Worm (Caenorhabditis elegans): ENCODE results near the gene T22C8.1.

The T22C8.1 gene

DNA sequence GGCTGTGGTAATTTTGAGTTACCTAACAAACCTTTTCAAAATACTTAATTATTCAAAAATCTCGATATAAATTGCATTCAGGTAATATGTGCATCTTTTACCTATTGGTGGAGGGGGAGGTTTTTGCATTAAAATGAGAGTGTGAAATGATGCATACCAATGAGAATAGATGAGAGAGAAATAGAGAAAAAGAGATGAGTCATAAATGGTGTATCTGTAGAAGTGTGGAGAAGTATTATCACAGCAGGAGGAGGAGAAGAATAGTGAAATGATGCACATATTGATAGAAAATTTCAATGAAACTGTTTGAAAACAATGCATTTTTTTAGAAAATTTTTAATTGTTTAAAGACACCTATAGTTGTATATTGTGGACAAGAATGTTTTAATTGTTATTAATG lies 27.9 kb downstream of the T22C8.1 start:
- TF ChIP-seq F13C5.2 (tag; optimal IDR thresholded peaks at IDR 0.05) = no peak
- TF ChIP-seq tbx-37 (GFP tag; conservative IDR thresholded peaks at IDR 0.05) = no peak
- TF ChIP-seq pes-1 (GFP tag; IDR thresholded peaks at IDR 0.05) = no peak
- no peak for TF ChIP-seq ets-7 (tag; optimal IDR thresholded peaks at IDR 0.05)
- no peak for TF ChIP-seq tbx-11 (GFP tag; IDR thresholded peaks at IDR 0.05)
- no peak for TF ChIP-seq aly-1 (tag; optimal IDR thresholded peaks at IDR 0.05)
- TF ChIP-seq scrt-1 (GFP tag; IDR thresholded peaks at IDR 0.05) = no peak

DNA sequence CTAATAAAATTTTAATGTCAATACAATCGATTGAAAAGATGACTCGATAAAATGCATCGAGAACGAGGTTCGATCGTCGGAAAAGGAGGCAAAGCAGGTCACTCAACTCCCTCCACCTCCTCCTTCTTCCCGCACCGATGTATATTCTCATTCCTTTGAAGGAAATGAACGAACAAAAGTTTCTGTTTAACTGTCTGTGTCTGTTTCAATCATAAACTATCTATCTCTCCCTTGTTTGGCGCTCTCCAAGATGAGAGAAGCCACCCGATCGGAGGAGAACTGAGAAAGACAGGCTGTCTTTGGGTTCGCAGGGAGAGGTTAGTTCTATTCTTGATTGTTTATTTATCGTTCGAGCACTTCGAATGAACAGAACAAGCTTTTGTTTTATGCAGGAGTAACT lies 28.6 kb downstream of the T22C8.1 start, which contains the start of gene D2085.7:
Gene D2085.7 (plus strand): TSS at position 251 of the 400 bp plus-strand sequence.
- TF ChIP-seq hnd-1 (tag; optimal IDR thresholded peaks at IDR 0.05) = no peak
- TF ChIP-seq ceh-13 (GFP tag; optimal IDR thresholded peaks at IDR 0.05) = no peak
- no peak for TF ChIP-seq flt-1 (GFP tag; IDR thresholded peaks at IDR 0.05)
- no peak for TF ChIP-seq hmbx-1 (tag; optimal IDR thresholded peaks at IDR 0.05)
- TF ChIP-seq ceh-36 (tag; optimal IDR thresholded peaks at IDR 0.05) = no peak
- TF ChIP-seq tra-4 (tag; optimal IDR thresholded peaks at IDR 0.05) = no peak
- TF ChIP-seq aly-1 (tag; optimal IDR thresholded peaks at IDR 0.05) = no peak
- TF ChIP-seq ets-7 (tag; optimal IDR thresholded peaks at IDR 0.05) = no peak
- TF ChIP-seq B0310.2 (tag; optimal IDR thresholded peaks at IDR 0.05) = no peak
- no peak for TF ChIP-seq sea-1 (GFP tag; conservative IDR thresholded peaks at IDR 0.05)
- no peak for TF ChIP-seq tbx-37 (GFP tag; conservative IDR thresholded peaks at IDR 0.05)
- no peak for TF ChIP-seq ama-1 (optimal IDR thresholded peaks at IDR 0.05)
- no peak for TF ChIP-seq tbx-11 (GFP tag; IDR thresholded peaks at IDR 0.05)
- no peak for TF ChIP-seq pes-1 (GFP tag; IDR thresholded peaks at IDR 0.05)
- no peak for TF ChIP-seq F13C5.2 (tag; optimal IDR thresholded peaks at IDR 0.05)
- no peak for TF ChIP-seq scrt-1 (GFP tag; IDR thresholded peaks at IDR 0.05)
- TF ChIP-seq hmg-4 (GFP tag; optimal IDR thresholded peaks at IDR 0.05) = no peak

DNA sequence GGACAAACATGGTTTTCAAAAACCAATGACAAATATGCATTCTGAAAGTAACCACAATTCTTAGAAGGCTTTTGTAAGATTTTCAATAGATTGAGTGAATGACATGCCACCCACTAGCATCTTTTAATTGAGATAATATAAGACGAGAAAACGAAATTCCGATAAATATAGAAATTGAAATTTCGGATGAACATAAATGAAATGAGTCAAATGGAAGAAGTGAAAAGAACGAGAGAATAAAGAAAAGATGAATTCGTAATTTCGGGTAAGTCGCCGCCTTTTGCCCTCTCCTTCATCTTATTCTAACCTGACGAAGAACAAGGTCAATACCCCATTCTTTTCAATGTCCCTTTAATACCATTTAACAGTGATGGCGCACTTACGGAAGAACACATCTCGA lies 29.8 kb downstream of the T22C8.1 start:
- TF ChIP-seq scrt-1 (GFP tag; IDR thresholded peaks at IDR 0.05) (no peak), aly-1 (tag; optimal IDR thresholded peaks at IDR 0.05) (no peak), flt-1 (GFP tag; IDR thresholded peaks at IDR 0.05) (no peak), B0310.2 (tag; optimal IDR thresholded peaks at IDR 0.05) (no peak), tra-4 (tag; optimal IDR thresholded peaks at IDR 0.05) (no peak), F13C5.2 (tag; optimal IDR thresholded peaks at IDR 0.05) (no peak), tbx-11 (GFP tag; IDR thresholded peaks at IDR 0.05) (no peak), tbx-37 (GFP tag; conservative IDR thresholded peaks at IDR 0.05) (no peak), ceh-36 (tag; optimal IDR thresholded peaks at IDR 0.05) (no peak), hmbx-1 (tag; optimal IDR thresholded peaks at IDR 0.05) (no peak), pes-1 (GFP tag; IDR thresholded peaks at IDR 0.05) (no peak), hnd-1 (tag; optimal IDR thresholded peaks at IDR 0.05) (no peak), ceh-13 (GFP tag; optimal IDR thresholded peaks at IDR 0.05) (no peak), ets-7 (tag; optimal IDR thresholded peaks at IDR 0.05) (no peak), hmg-4 (GFP tag; optimal IDR thresholded peaks at IDR 0.05) (no peak)

DNA sequence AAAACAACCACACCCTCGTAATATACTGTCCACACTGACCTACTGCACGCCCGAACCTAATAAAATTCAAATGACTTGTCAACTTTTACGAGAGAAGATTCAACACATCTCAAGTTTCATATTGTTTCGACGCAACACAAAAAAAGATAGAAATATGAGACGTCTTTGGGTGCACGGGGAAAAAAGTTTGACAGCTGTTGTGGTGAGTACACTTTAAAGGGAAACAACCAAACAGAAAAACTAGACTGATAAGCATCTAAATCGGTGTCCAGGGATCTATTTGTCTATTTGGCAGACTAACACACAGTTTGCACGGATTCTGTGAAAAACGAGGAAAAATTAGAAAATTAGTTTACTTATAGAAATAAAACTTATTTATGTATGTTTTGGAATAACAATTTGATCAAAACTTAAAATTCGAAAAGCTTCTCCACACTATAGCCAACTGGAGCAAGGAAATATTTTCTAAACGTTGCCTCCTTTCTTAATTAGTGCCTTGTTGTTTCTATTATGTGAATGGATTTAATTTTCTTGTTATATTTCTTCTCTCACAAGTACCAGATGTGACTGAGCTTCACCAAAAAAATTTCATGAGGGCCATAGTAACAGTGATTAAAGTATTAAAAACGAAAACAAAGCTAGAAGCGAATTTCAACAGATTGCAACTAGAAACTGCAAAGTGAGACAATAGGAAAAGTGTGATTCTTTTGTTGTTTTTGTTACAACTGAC lies 31.2 kb downstream of the T22C8.1 start:
- TF ChIP-seq pes-1 (GFP tag; IDR thresholded peaks at IDR 0.05) (no peak), aly-1 (tag; optimal IDR thresholded peaks at IDR 0.05) (no peak), ama-1 (optimal IDR thresholded peaks at IDR 0.05) (no peak), sea-1 (GFP tag; conservative IDR thresholded peaks at IDR 0.05) (no peak), ceh-36 (tag; optimal IDR thresholded peaks at IDR 0.05) (no peak), scrt-1 (GFP tag; IDR thresholded peaks at IDR 0.05) (no peak), ceh-13 (GFP tag; optimal IDR thresholded peaks at IDR 0.05) (no peak), flt-1 (GFP tag; IDR thresholded peaks at IDR 0.05) (no peak), B0310.2 (tag; optimal IDR thresholded peaks at IDR 0.05) (no peak), hnd-1 (tag; optimal IDR thresholded peaks at IDR 0.05) (no peak), tbx-11 (GFP tag; IDR thresholded peaks at IDR 0.05) (no peak), hmg-4 (GFP tag; optimal IDR thresholded peaks at IDR 0.05) (no peak), hmbx-1 (tag; optimal IDR thresholded peaks at IDR 0.05) (no peak), ets-7 (tag; optimal IDR thresholded peaks at IDR 0.05) (no peak), tra-4 (tag; optimal IDR thresholded peaks at IDR 0.05) (no peak), F13C5.2 (tag; optimal IDR thresholded peaks at IDR 0.05) (no peak), tbx-37 (GFP tag; conservative IDR thresholded peaks at IDR 0.05) (no peak)

DNA sequence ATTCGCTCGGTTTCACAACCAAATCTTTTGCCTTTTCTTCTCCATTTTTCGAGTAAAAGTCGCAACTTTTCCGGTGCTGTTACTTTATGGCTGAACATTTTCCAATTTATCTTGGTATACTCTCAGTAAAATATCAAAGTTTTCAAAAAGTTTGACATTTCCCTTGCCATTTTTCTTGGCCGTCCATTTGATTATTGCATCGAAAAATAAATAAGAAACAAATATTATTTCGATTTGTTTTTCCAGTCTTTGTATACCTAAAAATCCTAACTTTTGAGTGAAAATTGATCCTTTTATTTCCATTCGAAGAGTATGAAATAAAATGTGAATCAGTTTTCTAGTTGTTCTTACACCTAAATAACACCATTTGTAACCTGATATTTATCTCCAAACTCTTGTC lies 33.9 kb downstream of the T22C8.1 start:
- TF ChIP-seq ceh-36 (tag; optimal IDR thresholded peaks at IDR 0.05) (no peak), hmbx-1 (tag; optimal IDR thresholded peaks at IDR 0.05) (no peak), tbx-37 (GFP tag; conservative IDR thresholded peaks at IDR 0.05) (no peak), aly-1 (tag; optimal IDR thresholded peaks at IDR 0.05) (no peak), sea-1 (GFP tag; conservative IDR thresholded peaks at IDR 0.05) (no peak), scrt-1 (GFP tag; IDR thresholded peaks at IDR 0.05) (no peak), ceh-13 (GFP tag; optimal IDR thresholded peaks at IDR 0.05) (no peak)

DNA sequence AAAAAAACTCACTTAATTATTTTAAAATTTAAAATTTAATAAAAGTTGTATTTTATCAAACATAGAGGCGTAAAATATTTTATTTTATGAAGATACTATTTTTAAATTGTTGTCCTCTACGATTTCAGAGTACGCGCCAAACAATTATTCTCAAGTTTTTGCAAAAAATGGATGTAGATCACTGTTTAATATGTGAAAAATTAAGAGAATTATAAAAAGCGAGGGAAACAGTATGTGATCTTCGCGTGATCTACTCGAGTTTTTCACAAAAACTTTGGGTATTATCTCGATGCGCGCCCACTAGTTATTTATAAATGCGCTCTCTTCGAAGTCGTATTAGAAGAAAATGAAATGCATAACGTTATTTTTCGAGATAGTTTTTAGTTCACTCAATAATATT lies 36.3 kb downstream of the T22C8.1 start:
- TF ChIP-seq ceh-13 (GFP tag; optimal IDR thresholded peaks at IDR 0.05) (no peak), hmg-4 (GFP tag; optimal IDR thresholded peaks at IDR 0.05) (no peak), hmbx-1 (tag; optimal IDR thresholded peaks at IDR 0.05) (no peak), ama-1 (optimal IDR thresholded peaks at IDR 0.05) (no peak), tbx-11 (GFP tag; IDR thresholded peaks at IDR 0.05) (no peak), ets-7 (tag; optimal IDR thresholded peaks at IDR 0.05) (no peak), B0310.2 (tag; optimal IDR thresholded peaks at IDR 0.05) (no peak), pes-1 (GFP tag; IDR thresholded peaks at IDR 0.05) (no peak), hnd-1 (tag; optimal IDR thresholded peaks at IDR 0.05) (no peak), tra-4 (tag; optimal IDR thresholded peaks at IDR 0.05) (no peak)

DNA sequence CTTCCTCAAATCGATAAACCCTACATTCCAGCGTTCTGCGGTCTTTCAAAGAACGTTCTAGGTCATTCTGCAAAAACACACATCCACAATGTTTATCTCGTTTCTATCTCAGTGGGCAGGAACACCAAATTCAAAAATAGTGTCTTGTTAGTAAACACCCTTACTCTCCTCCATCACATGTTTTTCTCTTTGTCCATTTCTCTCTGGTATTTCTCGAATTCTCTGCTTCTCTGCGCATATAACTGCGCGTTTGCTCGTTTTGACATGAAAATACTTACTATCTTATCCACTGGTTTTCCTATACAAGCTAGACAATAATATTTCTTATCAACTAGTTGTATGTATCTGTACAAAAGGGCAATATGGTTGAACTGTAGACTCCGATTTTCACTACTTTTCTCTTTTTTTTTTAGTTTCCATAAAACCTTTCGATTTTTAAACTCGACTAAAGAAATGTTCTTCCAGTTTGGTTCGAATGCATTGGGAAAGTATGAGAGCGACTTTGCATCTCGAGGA lies 38.1 kb downstream of the T22C8.1 start, which contains the start of gene pyr-1:
Gene pyr-1 (plus strand): TSS at position 466 of the 516 bp plus-strand sequence.
- no peak for TF ChIP-seq ceh-36 (tag; optimal IDR thresholded peaks at IDR 0.05)
- TF ChIP-seq sea-1 (GFP tag; conservative IDR thresholded peaks at IDR 0.05) = no peak
- TF ChIP-seq ets-7 (tag; optimal IDR thresholded peaks at IDR 0.05) = no peak
